Fruit fly (Drosophila melanogaster): Measurements from ENCODE around the gene CG11034.

Gene CG11034

DNA sequence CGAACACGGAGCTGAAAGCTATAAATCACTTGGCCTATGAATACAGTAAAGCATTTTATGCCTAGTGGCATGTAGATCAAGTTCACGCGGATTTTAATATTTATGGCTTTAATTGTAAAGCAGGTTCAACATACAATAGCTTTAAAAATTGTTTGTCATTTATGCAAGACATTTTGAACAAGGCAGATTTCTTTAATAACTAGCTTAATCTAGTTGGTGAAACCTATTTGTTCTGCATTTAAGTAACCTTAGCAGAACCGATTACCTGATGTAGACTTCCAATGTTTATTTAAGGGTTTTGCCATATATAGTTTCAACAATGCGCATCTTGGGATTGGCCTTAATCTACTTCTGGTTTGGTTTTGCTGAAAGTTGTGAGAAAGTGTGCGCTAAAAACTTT is 6.1 kb downstream of the CG11034 start, which contains the start of gene CG43307:
Gene CG43307, plus strand, starts transcription at position 301 of the 400 bp plus-strand sequence.
- no peak for TF ChIP-seq ewg (GFP tag; optimal IDR thresholded peaks at IDR 0.05)
- TF ChIP-seq peb (GFP tag; IDR thresholded peaks at IDR 0.05), result no peak
- TF ChIP-seq sens (GFP tag), result no peak
- no peak for TF ChIP-seq chn (GFP tag; optimal IDR thresholded peaks at IDR 0.05)

DNA sequence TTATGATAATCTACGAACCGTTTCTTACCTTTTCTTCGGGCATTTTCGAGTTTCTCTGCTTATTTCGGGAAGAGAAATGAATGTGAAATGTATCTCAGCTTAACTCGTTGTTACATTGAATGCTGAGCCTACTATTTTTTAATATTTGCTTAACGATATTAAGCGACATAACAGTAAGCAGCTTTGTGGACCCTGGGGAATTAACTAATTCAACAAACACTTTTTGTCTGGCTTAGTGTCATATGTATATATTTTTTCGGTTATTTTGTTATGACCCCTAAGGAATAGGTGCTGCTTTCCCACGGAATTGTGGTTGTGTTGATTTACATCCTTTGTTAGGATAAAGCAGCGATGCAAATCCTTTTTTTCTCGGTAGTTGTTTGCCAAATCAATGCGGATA is 13.1 kb downstream of the CG11034 start, which contains the start of gene COX6CL:
Gene COX6CL, minus strand, starts transcription at position 101 of the 400 bp plus-strand sequence.
- TF ChIP-seq CG13624 (GFP tag; optimal IDR thresholded peaks at IDR 0.05), result no peak

dm6 chr2L:5820930-5821329 is 15.7 kb downstream of the CG11034 start:
- TF ChIP-seq Xbp1 (GFP tag; optimal IDR thresholded peaks at IDR 0.05) (no peak), trh (GFP tag; optimal IDR thresholded peaks at IDR 0.05) (no peak), Aef1 (GFP tag; IDR thresholded peaks at IDR 0.05) (no peak), slp2 (GFP tag; optimal IDR thresholded peaks at IDR 0.05) (no peak), CG30020 (tag; optimal IDR thresholded peaks at IDR 0.05) (no peak), CG6854 (GFP tag; optimal IDR thresholded peaks at IDR 0.05) (no peak), CG15011 (GFP tag; optimal IDR thresholded peaks at IDR 0.05) (no peak), CG34376 (GFP tag; optimal IDR thresholded peaks at IDR 0.05) (no peak), CG15269 (tag; optimal IDR thresholded peaks at IDR 0.05) (no peak), CG10321 (GFP tag; IDR thresholded peaks at IDR 0.05) (no peak), CG13624 (GFP tag; optimal IDR thresholded peaks at IDR 0.05) (no peak), Nf-YB (GFP tag; optimal IDR thresholded peaks at IDR 0.05) (no peak), Scr (GFP tag; IDR thresholded peaks at IDR 0.05; ENCODE audit: partially characterized antibody) (no peak), gem (tag; optimal IDR thresholded peaks at IDR 0.05) (no peak), stc (GFP tag; IDR thresholded peaks at IDR 0.05) (no peak), CG9876 (GFP tag; optimal IDR thresholded peaks at IDR 0.05) (no peak)

- TF ChIP-seq ewg (GFP tag; optimal IDR thresholded peaks at IDR 0.05) (peak; percentile 10), Deaf1 (tag; optimal IDR thresholded peaks at IDR 0.05) (peak; percentile 88), twi (tag; optimal IDR thresholded peaks at IDR 0.05) (no peak), CG6813 (GFP tag; optimal IDR thresholded peaks at IDR 0.05) (no peak)
These were observed 18.5 kb downstream of the CG11034 start, which contains the start of gene TrissinR for dm6 chr2L:5823704-5824103. TrissinR (plus strand) TSS chr2L:5824004.

DNA sequence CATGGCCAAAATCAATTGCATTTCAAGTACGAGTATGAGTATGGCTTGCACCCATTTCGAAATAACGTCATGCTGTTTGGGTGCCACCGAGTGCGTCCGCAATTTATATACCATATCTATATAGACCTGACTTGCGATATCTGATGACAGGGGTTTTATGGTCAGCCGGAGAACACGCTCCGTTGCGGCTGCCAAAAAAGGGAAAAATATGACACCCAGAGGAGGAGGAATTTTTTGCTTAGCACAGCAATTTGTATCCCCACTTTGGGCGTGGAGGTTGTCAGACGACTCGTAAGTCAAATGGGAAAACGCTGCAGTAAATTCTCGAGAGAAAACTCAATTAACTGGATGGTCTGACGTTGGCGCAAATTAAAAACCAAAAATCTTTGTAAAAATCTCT is 51.6 kb downstream of the CG11034 start:
- no peak for TF ChIP-seq gfzf (GFP tag; optimal IDR thresholded peaks at IDR 0.05)
- no peak for TF ChIP-seq ind (GFP tag; optimal IDR thresholded peaks at IDR 0.05)
- TF ChIP-seq tx (GFP tag; optimal IDR thresholded peaks at IDR 0.05), result no peak
- no peak for TF ChIP-seq CG10565 (GFP tag; optimal IDR thresholded peaks at IDR 0.05)
- TF ChIP-seq lab (GFP tag; optimal IDR thresholded peaks at IDR 0.05), result no peak
- no peak for TF ChIP-seq H15 (GFP tag; IDR thresholded peaks at IDR 0.05)
- TF ChIP-seq scrt (GFP tag; optimal IDR thresholded peaks at IDR 0.05), result no peak
- TF ChIP-seq dysf (GFP tag; IDR thresholded peaks at IDR 0.05), result no peak
- no peak for TF ChIP-seq CG6765 (GFP tag; optimal IDR thresholded peaks at IDR 0.05)
- TF ChIP-seq HmgD (GFP tag; optimal IDR thresholded peaks at IDR 0.05), result no peak

Data from whole organism, embryonic.